Fruit fly (Drosophila melanogaster): ENCODE data around the gene eIF4E1.

eIF4E1 gene

dm6 chr3L:9426656-9427294, 24.5 kb upstream of the eIF4E1 start, which contains the start of the genes Atat and Shc (continued):
- TF ChIP-seq amos (GFP tag; IDR thresholded peaks at IDR 0.05; ENCODE audit: partially characterized antibody) (peak; percentile 88), dmrt11E (tag; optimal IDR thresholded peaks at IDR 0.05) (peak; percentile 98), ato (GFP tag; IDR thresholded peaks at IDR 0.05; ENCODE audit: partially characterized antibody) (peak; percentile 59; the same call in 1 of the 2 replicates), onecut (GFP tag; IDR thresholded peaks at IDR 0.05) (peak; percentile 94), CG15011 (GFP tag; optimal IDR thresholded peaks at IDR 0.05) (peak; percentile 96), wdn (GFP tag; IDR thresholded peaks at IDR 0.05) (peak; percentile 99), HLH4C (GFP tag; IDR thresholded peaks at IDR 0.05; ENCODE audit: partially characterized antibody) (peak; percentile 87), al (GFP tag; IDR thresholded peaks at IDR 0.05) (peak; percentile 100), CG10565 (GFP tag; optimal IDR thresholded peaks at IDR 0.05) (peak; percentile 97), zen2 (GFP tag; IDR thresholded peaks at IDR 0.05; ENCODE audit: partially characterized antibody) (peak; percentile 77; the same call in 2 of the 3 replicates), ken (GFP tag; IDR thresholded peaks at IDR 0.05) (peak; percentile 100), chm (GFP tag; IDR thresholded peaks at IDR 0.05) (peak; percentile 99), Hr78 (GFP tag; optimal IDR thresholded peaks at IDR 0.05) (peak in 1 of 2 experiments; percentile 81), CG33213 (GFP tag; optimal IDR thresholded peaks at IDR 0.05) (peak; percentile 99), br (optimal IDR thresholded peaks at IDR 0.05) (no peak), zf30C (GFP tag; optimal IDR thresholded peaks at IDR 0.05) (peak; percentile 37), Mes4 (GFP tag; optimal IDR thresholded peaks at IDR 0.05) (peak; percentile 99), CG12071 (GFP tag; optimal IDR thresholded peaks at IDR 0.05) (peak; percentile 97), kay (GFP tag; optimal IDR thresholded peaks at IDR 0.05) (peak; percentile 99), CG16815 (GFP tag; optimal IDR thresholded peaks at IDR 0.05) (peak; percentile 100), CG7745 (tag; optimal IDR thresholded peaks at IDR 0.05) (peak; percentile 47), CG12155 (GFP tag; optimal IDR thresholded peaks at IDR 0.05) (peak; percentile 99), Antp (GFP tag; optimal IDR thresholded peaks at IDR 0.05) (peak; percentile 100), Ets65A (GFP tag) (peak; percentile 100), sr (GFP tag; IDR thresholded peaks at IDR 0.05) (peak; percentile 95), CG43689 (GFP tag; IDR thresholded peaks at IDR 0.05) (peak; percentile 98), twi (tag; optimal IDR thresholded peaks at IDR 0.05) (peak; percentile 96), maf-S (GFP tag; optimal IDR thresholded peaks at IDR 0.05) (peak; percentile 99), her (GFP tag; optimal IDR thresholded peaks at IDR 0.05) (peak; percentile 97), fru (optimal IDR thresholded peaks at IDR 0.05) (no peak), fd3F (GFP tag; optimal IDR thresholded peaks at IDR 0.05) (peak; percentile 99), abd-A (tag; optimal IDR thresholded peaks at IDR 0.05) (peak; percentile 85), CG11723 (GFP tag; optimal IDR thresholded peaks at IDR 0.05) (peak; percentile 97), fd96Cb (tag; optimal IDR thresholded peaks at IDR 0.05) (peak; percentile 99), MTF-1 (GFP tag; optimal IDR thresholded peaks at IDR 0.05; ENCODE audit: borderline replicate concordance) (peak; percentile 93), lab (GFP tag; optimal IDR thresholded peaks at IDR 0.05) (peak; percentile 99), fd102C (GFP tag; optimal IDR thresholded peaks at IDR 0.05) (peak; percentile 77), Side (GFP tag; optimal IDR thresholded peaks at IDR 0.05) (peak; percentile 99), CoRest (tag; optimal IDR thresholded peaks at IDR 0.05) (peak; percentile 99), CG31388 (GFP tag; optimal IDR thresholded peaks at IDR 0.05) (peak; percentile 98), CkIIα-i1 (GFP tag; IDR thresholded peaks at IDR 0.05) (peak; percentile 97), fu2 (GFP tag; optimal IDR thresholded peaks at IDR 0.05) (peak; percentile 100), MBD-R2 (GFP tag; IDR thresholded peaks at IDR 0.05) (peak; percentile 100), CG10267 (tag; optimal IDR thresholded peaks at IDR 0.05) (peak; percentile 92), org-1 (GFP tag; optimal IDR thresholded peaks at IDR 0.05) (peak; percentile 96), CG10979 (tag; optimal IDR thresholded peaks at IDR 0.05) (peak; percentile 97), CG17328 (GFP tag; IDR thresholded peaks at IDR 0.05) (peak; percentile 99), Ada2b (GFP tag; IDR thresholded peaks at IDR 0.05) (peak; percentile 99), Spps (tag; optimal IDR thresholded peaks at IDR 0.05) (peak; percentile 95), Meics (GFP tag; optimal IDR thresholded peaks at IDR 0.05) (peak; percentile 99)
